Worm (Caenorhabditis elegans): ENCODE measurements around the gene C12D8.9.

The C12D8.9 gene

DNA sequence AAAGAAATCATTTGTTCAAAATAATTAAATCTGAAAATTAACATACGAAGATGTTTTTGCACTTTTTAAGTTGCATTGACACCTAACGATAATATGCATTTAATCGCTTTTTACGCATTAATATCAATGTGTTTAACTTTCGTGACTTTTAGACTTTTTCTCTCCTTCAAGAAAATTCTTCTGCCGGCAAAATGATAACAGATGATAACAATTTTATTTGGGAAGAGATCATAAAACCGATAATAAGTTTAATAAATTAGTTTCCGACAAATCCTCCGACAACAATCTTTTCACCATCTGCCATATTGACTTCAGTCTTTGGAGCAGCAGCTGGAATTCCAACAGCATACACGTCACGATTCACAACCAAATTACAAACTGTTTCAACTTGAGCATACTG, 37.1 kb upstream of the C12D8.9 start:
- no peak for TF ChIP-seq nhr-77 (tag; optimal IDR thresholded peaks at IDR 0.05)
- no peak for TF ChIP-seq vab-15 (tag; optimal IDR thresholded peaks at IDR 0.05)
- TF ChIP-seq mdl-1 (tag; optimal IDR thresholded peaks at IDR 0.05) = no peak
- no peak for TF ChIP-seq ets-5 (GFP tag; IDR thresholded peaks at IDR 0.05)
- TF ChIP-seq lin-15B (tag; optimal IDR thresholded peaks at IDR 0.05) = no peak
- peak; percentile 63 for TF ChIP-seq tlp-1 (tag; optimal IDR thresholded peaks at IDR 0.05)
- TF ChIP-seq elt-2 (tag; optimal IDR thresholded peaks at IDR 0.05) = peak; percentile 86
- TF ChIP-seq jun-1 (tag; optimal IDR thresholded peaks at IDR 0.05) = no peak

- TF ChIP-seq efl-1 (optimal IDR thresholded peaks at IDR 0.05) (no peak), efl-1 (GFP tag; optimal IDR thresholded peaks at IDR 0.05 in 1 of 2) (peak in 1 of 2 experiments; percentile 22), grh-1 (GFP tag; IDR thresholded peaks at IDR 0.05) (no peak), nhr-237 (tag; optimal IDR thresholded peaks at IDR 0.05) (no peak), nhr-12 (tag; optimal IDR thresholded peaks at IDR 0.05) (no peak), rnt-1 (tag; optimal IDR thresholded peaks at IDR 0.05) (no peak), ceh-82 (tag; optimal IDR thresholded peaks at IDR 0.05) (no peak), elt-2 (tag; optimal IDR thresholded peaks at IDR 0.05) (peak; percentile 54), mab-9 (GFP tag; IDR thresholded peaks at IDR 0.05) (no peak), tlp-1 (tag; optimal IDR thresholded peaks at IDR 0.05) (peak; percentile 21), C04F5.9 (tag; optimal IDR thresholded peaks at IDR 0.05) (no peak), nhr-71 (tag; optimal IDR thresholded peaks at IDR 0.05) (no peak), egl-27 (tag; optimal IDR thresholded peaks at IDR 0.05) (no peak), hlh-4 (tag; optimal IDR thresholded peaks at IDR 0.05) (no peak), elt-3 (tag; optimal IDR thresholded peaks at IDR 0.05) (no peak), tbx-2 (tag; optimal IDR thresholded peaks at IDR 0.05) (no peak), pqm-1 (tag; optimal IDR thresholded peaks at IDR 0.05) (no peak), ama-1 (optimal IDR thresholded peaks at IDR 0.05) (no peak), ceh-8 (GFP tag; optimal IDR thresholded peaks at IDR 0.05) (no peak), sptf-1 (tag; optimal IDR thresholded peaks at IDR 0.05) (no peak), snpc-4 (tag; optimal IDR thresholded peaks at IDR 0.05) (no peak), sox-4 (tag; optimal IDR thresholded peaks at IDR 0.05) (no peak), lin-15B (tag; optimal IDR thresholded peaks at IDR 0.05) (no peak), nhr-85 (tag) (no peak), nhr-19 (GFP tag; conservative IDR thresholded peaks at IDR 0.05) (no peak)
Observed at ce11 chrV:10277579-10277978, 34.6 kb upstream of the C12D8.9 start, which contains the start of gene lys-1. Gene lys-1 (plus strand): TSS chrV:10277904.

- TF ChIP-seq fkh-8 (tag; optimal IDR thresholded peaks at IDR 0.05) (peak; percentile 39), nhr-71 (tag; optimal IDR thresholded peaks at IDR 0.05) (peak; percentile 43), nhr-237 (tag; optimal IDR thresholded peaks at IDR 0.05) (no peak), zag-1 (tag; optimal IDR thresholded peaks at IDR 0.05) (no peak), ceh-82 (tag; optimal IDR thresholded peaks at IDR 0.05) (no peak), Y116A8C.19 (tag; optimal IDR thresholded peaks at IDR 0.05; ENCODE audit: borderline replicate concordance) (no peak), pag-3 (tag; optimal IDR thresholded peaks at IDR 0.05; ENCODE audit: borderline replicate concordance, insufficient read depth) (no peak), dsc-1 (tag; optimal IDR thresholded peaks at IDR 0.05) (peak; percentile 29), jun-1 (tag; optimal IDR thresholded peaks at IDR 0.05) (no peak), isw-1 (GFP tag; IDR thresholded peaks at IDR 0.05) (no peak), ceh-63 (GFP tag; optimal IDR thresholded peaks at IDR 0.05) (no peak), nhr-85 (tag) (no peak), vab-15 (tag; optimal IDR thresholded peaks at IDR 0.05) (no peak), ets-5 (GFP tag; IDR thresholded peaks at IDR 0.05) (no peak), hlh-4 (tag; optimal IDR thresholded peaks at IDR 0.05) (peak; percentile 99), snu-23 (GFP tag; optimal IDR thresholded peaks at IDR 0.05) (no peak)
Observed at ce11 chrV:10276038-10276437, 33.0 kb upstream of the C12D8.9 start.

- TF ChIP-seq nhr-47 (tag; optimal IDR thresholded peaks at IDR 0.05) (no peak), fkh-10 (GFP tag; optimal IDR thresholded peaks at IDR 0.05) (peak; percentile 4), lin-14 (GFP tag; optimal IDR thresholded peaks at IDR 0.05) (peak; percentile 55)
Observed at ce11 chrV:10275619-10276018, 32.6 kb upstream of the C12D8.9 start, which contains the start of gene Y22F5A.11. Gene Y22F5A.11 (minus strand): TSS chrV:10275646.

Measured in whole organism, L1 larva.